Fruit fly (Drosophila melanogaster) whole organism, embryonic: ENCODE data around the gene CG12310.

ENCODE experiments used
- B-H2 ChIP-seq: fragments of 200-800 bp; sonication (Bioruptor generic); optimal IDR thresholded peaks from 2 replicates; lab custom pipeline; 2018; ENCODE audit warnings: missing biosample characterization, mild to moderate bottlenecking, missing genetic modification characterization
- CG10147 ChIP-seq: fragments of 200-800 bp; sonication (Bioruptor generic); optimal IDR thresholded peaks from 2 replicates; lab custom pipeline; 2019; ENCODE audit warnings: missing biosample characterization, mild to moderate bottlenecking, missing genetic modification characterization, moderate library complexity
- CG11696 ChIP-seq: fragments of 200-800 bp; sonication (Bioruptor generic); IDR thresholded peaks from 2 replicates; pipeline ENCODE4 v1.3.6; 2022; ENCODE audit warnings: missing biosample characterization, missing genetic modification characterization
- CG12071 ChIP-seq: fragments of 200-800 bp; sonication (Bioruptor generic); optimal IDR thresholded peaks from 3 replicates; lab custom pipeline; 2018; ENCODE audit warnings: missing biosample characterization, mild to moderate bottlenecking, missing genetic modification characterization
- CG13123 ChIP-seq: fragments of 200-800 bp; sonication (Bioruptor generic); optimal IDR thresholded peaks from 2 replicates; lab custom pipeline; 2016; ENCODE audit warnings: missing biosample characterization, missing genetic modification characterization
- CG13296 ChIP-seq: fragments of 200-800 bp; sonication (Bioruptor generic); optimal IDR thresholded peaks from 3 replicates; lab custom pipeline; 2018; ENCODE audit warnings: missing biosample characterization, mild to moderate bottlenecking, missing genetic modification characterization
- CG15479 ChIP-seq: fragments of 200-800 bp; sonication (Bioruptor generic); optimal IDR thresholded peaks from 3 replicates; lab custom pipeline; 2019; ENCODE audit warnings: missing biosample characterization, mild to moderate bottlenecking, missing genetic modification characterization, moderate library complexity
- CG15514 ChIP-seq: fragments of 200-800 bp; sonication (Bioruptor generic); optimal IDR thresholded peaks from 3 replicates; lab custom pipeline; 2017; ENCODE audit warnings: missing biosample characterization, missing genetic modification characterization, mild to moderate bottlenecking, moderate library complexity, missing genetic modification reagents
- CG15601 ChIP-seq: fragments of 200-800 bp; sonication (Bioruptor generic); optimal IDR thresholded peaks from 3 replicates; lab custom pipeline; 2019; ENCODE audit warnings: missing biosample characterization, mild to moderate bottlenecking, missing genetic modification characterization, moderate library complexity
- CG18476 ChIP-seq: fragments of 200-800 bp; sonication (Bioruptor generic); optimal IDR thresholded peaks from 2 replicates; lab custom pipeline; 2016; ENCODE audit warnings: missing biosample characterization, mild to moderate bottlenecking, missing genetic modification characterization
- CG2199 ChIP-seq: fragments of 200-800 bp; sonication (Bioruptor generic); IDR thresholded peaks from 3 replicates; pipeline ENCODE4 v1.3.6; 2022; ENCODE audit warnings: missing biosample characterization, missing genetic modification characterization
- CG2712 ChIP-seq: fragments of 200-800 bp; optimal IDR thresholded peaks from 3 replicates; lab custom pipeline; 2019; ENCODE audit warnings: missing biosample characterization, mild to moderate bottlenecking, missing genetic modification characterization, moderate library complexity
- CG30431 ChIP-seq: fragments of 200-800 bp; sonication (Bioruptor generic); optimal IDR thresholded peaks from 2 replicates; lab custom pipeline; 2017; ENCODE audit warnings: missing biosample characterization, missing genetic modification characterization
- CG31365 ChIP-seq: fragments of 200-800 bp; sonication (Bioruptor generic); optimal IDR thresholded peaks from 2 replicates; lab custom pipeline; 2018; ENCODE audit warnings: missing biosample characterization, mild to moderate bottlenecking, missing genetic modification characterization
- CG8290 ChIP-seq, 3 experiments: fragments of 200-800 bp; sonication (Bioruptor generic); optimal IDR thresholded peaks; 2 replicates each; lab custom pipeline; 2016 to 2019; ENCODE audit warnings: missing biosample characterization in 3 of 3, missing genetic modification characterization in 3 of 3, mild to moderate bottlenecking in 2 of 3, moderate library complexity in 1 of 3
- CG9876 ChIP-seq: fragments of 200-800 bp; sonication (Bioruptor generic); optimal IDR thresholded peaks from 2 replicates; lab custom pipeline; 2016; ENCODE audit warnings: missing biosample characterization, missing genetic modification characterization
- CTCF ChIP-seq: fragments of 200-800 bp; sonication (Bioruptor generic); optimal IDR thresholded peaks from 2 replicates; lab custom pipeline; 2017; ENCODE audit warnings: missing biosample characterization, mild to moderate bottlenecking, missing genetic modification characterization, moderate library complexity
- D ChIP-seq, 2 experiments: fragments of 200-800 bp in 1 of 2; fragments of >200 bp in 1 of 2; sonication (Bioruptor generic) in 1 of 2; optimal IDR thresholded peaks; 2 replicates in 1 of 2; 3 replicates in 1 of 2; lab custom pipeline; 2017; ENCODE audit warnings: mild to moderate bottlenecking in 1 of 2, missing biosample characterization in 1 of 2, missing genetic modification characterization in 1 of 2, missing genetic modification reagents in 1 of 2
- Dbx ChIP-seq: fragments of 200-800 bp; sonication (Bioruptor generic); IDR thresholded peaks from 3 replicates; pipeline ENCODE4 v1.3.6; 2022; ENCODE audit warnings: missing biosample characterization, missing genetic modification characterization
- Dip2 ChIP-seq: fragments of 200-800 bp; sonication (Bioruptor generic); IDR thresholded peaks from 2 replicates; pipeline ENCODE4 v1.3.6; 2022; ENCODE audit warnings: missing biosample characterization, missing genetic modification characterization
- Elba2 ChIP-seq: fragments of 200-800 bp; sonication (Bioruptor generic); optimal IDR thresholded peaks from 3 replicates; lab custom pipeline; 2016; ENCODE audit warnings: missing biosample characterization, missing genetic modification characterization
- Hr39 ChIP-seq: fragments of >200 bp; optimal IDR thresholded peaks from 2 replicates; lab custom pipeline; 2017
- Hsf ChIP-seq: fragments of 200-800 bp; sonication (Bioruptor generic); optimal IDR thresholded peaks from 3 replicates; lab custom pipeline; 2016; ENCODE audit warnings: missing biosample characterization, missing genetic modification characterization
- Nf-YA ChIP-seq: fragments of 200-800 bp; sonication (Bioruptor generic); IDR thresholded peaks from 2 replicates; pipeline ENCODE4 v1.3.6; 2022; ENCODE audit warnings: missing biosample characterization, missing genetic modification characterization
- Pdp1 ChIP-seq, 2 experiments: fragments of 200-800 bp; sonication (Bioruptor generic); optimal IDR thresholded peaks; 3 replicates each; lab custom pipeline; 2016; ENCODE audit warnings: missing biosample characterization in 2 of 2, missing genetic modification characterization in 2 of 2, mild to moderate bottlenecking in 1 of 2, moderate library complexity in 1 of 2
- Rfx ChIP-seq: fragments of 200-800 bp; sonication (Bioruptor generic); IDR thresholded peaks from 2 replicates; pipeline ENCODE4 v1.3.6; 2022; ENCODE audit warnings: missing biosample characterization, missing genetic modification characterization
- cad ChIP-seq: fragments of >200 bp; optimal IDR thresholded peaks from 2 replicates; lab custom pipeline; 2017; ENCODE audit warnings: missing biosample characterization, missing genetic modification characterization
- disco-r ChIP-seq: fragments of 200-800 bp; sonication (Bioruptor generic); optimal IDR thresholded peaks from 2 replicates; lab custom pipeline; 2016; ENCODE audit warnings: missing biosample characterization, missing genetic modification characterization
- fd102C ChIP-seq: fragments of 200-800 bp; sonication (Bioruptor generic); optimal IDR thresholded peaks from 2 replicates; lab custom pipeline; 2018; ENCODE audit warnings: missing biosample characterization, mild to moderate bottlenecking, missing genetic modification characterization, moderate library complexity
- gce ChIP-seq: fragments of 200-800 bp; sonication (Bioruptor generic); IDR thresholded peaks from 3 replicates; pipeline ENCODE4 v1.3.6; 2022; ENCODE audit warnings: missing biosample characterization, missing genetic modification characterization
- gro ChIP-seq: fragments of 200-800 bp; sonication (Bioruptor generic); optimal IDR thresholded peaks from 2 replicates; lab custom pipeline; 2016; ENCODE audit warnings: missing biosample characterization, missing genetic modification characterization
- hb ChIP-seq: fragments of 200-800 bp; sonication (Bioruptor generic); IDR thresholded peaks from 3 replicates; pipeline ENCODE4 v1.3.6; 2022; ENCODE audit warnings: missing biosample characterization, missing genetic modification characterization; ENCODE audit not compliant: partially characterized antibody
- insv ChIP-seq, 2 experiments: fragments of 200-800 bp; sonication (Bioruptor generic); optimal IDR thresholded peaks; 3 replicates each; lab custom pipeline; 2016 to 2018; ENCODE audit warnings: missing biosample characterization in 2 of 2, missing genetic modification characterization in 2 of 2
- prd ChIP-seq, 3 experiments: fragments of >200 bp in 2 of 3; fragments of 200-800 bp in 1 of 3; sonication (Bioruptor generic) in 1 of 3; optimal IDR thresholded peaks in 2 of 3; IDR thresholded peaks in 1 of 3; 2 replicates in 2 of 3; 3 replicates in 1 of 3; pipeline versions ENCODE4 v1.3.6 to Lab custom; 2017 to 2022; ENCODE audit warnings: missing biosample characterization in 1 of 3, missing genetic modification characterization in 1 of 3
- pzg ChIP-seq: fragments of 200-800 bp; sonication (Bioruptor generic); optimal IDR thresholded peaks from 3 replicates; lab custom pipeline; 2018; ENCODE audit warnings: missing biosample characterization, mild to moderate bottlenecking, missing genetic modification characterization, moderate library complexity
- sens ChIP-seq: fragments of 200-800 bp; sonication (Bioruptor generic); peaks from one replicate; lab custom pipeline; 2016; ENCODE audit warnings: missing biosample characterization, missing genetic modification characterization
- sens-2 ChIP-seq: fragments of 200-800 bp; sonication (Bioruptor generic); IDR thresholded peaks from 2 replicates; pipeline ENCODE4 v1.3.6; 2022; ENCODE audit warnings: missing biosample characterization, missing genetic modification characterization
- sob ChIP-seq: fragments of 200-800 bp; sonication (Bioruptor generic); IDR thresholded peaks from 2 replicates; pipeline ENCODE4 v1.3.6; 2022; ENCODE audit warnings: missing biosample characterization, missing genetic modification characterization
- tap ChIP-seq: fragments of 200-800 bp; optimal IDR thresholded peaks from 3 replicates; lab custom pipeline; 2019; ENCODE audit warnings: missing biosample characterization, mild to moderate bottlenecking, missing genetic modification characterization, moderate library complexity
- tll ChIP-seq, 2 experiments: fragments of 200-800 bp in 1 of 2; fragments of >200 bp in 1 of 2; sonication (Bioruptor generic) in 1 of 2; optimal IDR thresholded peaks; 2 replicates each; lab custom pipeline; 2017 to 2019; ENCODE audit warnings: missing biosample characterization in 2 of 2, missing genetic modification characterization in 2 of 2, mild to moderate bottlenecking in 1 of 2, moderate library complexity in 1 of 2
- twi ChIP-seq: fragments of 200-800 bp; optimal IDR thresholded peaks from 2 replicates; lab custom pipeline; 2019; ENCODE audit warnings: missing biosample characterization, mild to moderate bottlenecking, missing genetic modification characterization, moderate library complexity
- zen ChIP-seq: fragments of 200-800 bp; sonication (Bioruptor generic); optimal IDR thresholded peaks from 3 replicates; lab custom pipeline; 2018; ENCODE audit warnings: missing biosample characterization, mild to moderate bottlenecking, missing genetic modification characterization, moderate library complexity

The CG12310 gene

DNA sequence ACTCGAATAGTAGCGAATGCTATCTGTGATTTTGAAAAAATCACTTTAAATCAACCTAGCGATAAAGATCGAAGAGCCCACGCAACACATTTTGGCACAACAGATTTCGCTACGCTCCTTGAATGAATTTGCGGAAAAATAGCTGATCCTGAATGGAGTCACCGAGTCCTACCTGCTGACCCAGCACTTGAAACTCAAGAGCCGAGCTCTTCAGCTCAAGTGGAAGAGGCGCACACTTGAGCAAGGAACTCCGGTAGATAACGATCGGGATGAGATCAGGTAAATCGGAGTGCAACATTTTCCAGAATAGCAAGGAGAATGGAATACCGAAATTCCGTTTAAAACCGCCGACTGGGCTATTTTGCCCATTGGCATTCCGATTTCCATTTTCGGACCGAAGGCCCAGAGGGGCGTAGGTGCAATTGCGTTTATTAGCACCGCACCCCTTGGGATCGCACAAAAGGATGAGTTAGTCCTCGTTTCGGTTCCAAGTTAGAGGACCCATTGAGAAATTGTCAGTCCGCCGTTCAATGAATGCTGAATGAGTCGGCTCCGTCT lies 10.2 kb downstream of the CG12310 start:
- TF ChIP-seq CG31365 (no peak), Dip2 (GFP tag; lab: Robert Waterston, UW) (no peak), Nf-YA (GFP tag; lab: Robert Waterston, UW) (no peak), Rfx (GFP tag; lab: Robert Waterston, UW) (no peak), Hr39 (lab: Kevin White, UChicago) (no peak), CG18476 (no peak), fd102C (no peak), Pdp1 (GFP tag; optimal IDR thresholded peaks at IDR 0.05; lab: Kevin White, UChicago) (no peak), Hsf (GFP tag; lab: Kevin White, UChicago) (no peak), CG2712 (tag; lab: Kevin White, UChicago) (no peak), CG10147 (GFP tag; lab: Kevin White, UChicago) (no peak), zen (tag; lab: Kevin White, UChicago) (peak; percentile 83), CG12071 (no peak), cad (GFP tag; lab: Kevin White, UChicago) (peak; percentile 61), prd (optimal IDR thresholded peaks at IDR 0.05; lab: Kevin White, UChicago) (no peak), prd (GFP tag; IDR thresholded peaks at IDR 0.05; lab: Robert Waterston, UW) (no peak), Dbx (no peak), hb (GFP tag; lab: Robert Waterston, UW) (no peak), CG13296 (GFP tag; lab: Kevin White, UChicago) (no peak), pzg (GFP tag; lab: Kevin White, UChicago) (no peak), CG2199 (GFP tag; lab: Robert Waterston, UW) (no peak), CG11696 (GFP tag; lab: Robert Waterston, UW) (no peak), insv (GFP tag; optimal IDR thresholded peaks at IDR 0.05; lab: Kevin White, UChicago) (peak in 1 of 2 experiments; percentile 48), gro (GFP tag; lab: Kevin White, UChicago) (no peak), sens (no peak), tll (GFP tag; optimal IDR thresholded peaks at IDR 0.05; lab: Kevin White, UChicago) (peak in 1 of 2 experiments; percentile 68), CG13123 (GFP tag; lab: Kevin White, UChicago) (no peak), CG30431 (GFP tag; lab: Kevin White, UChicago) (no peak), CTCF (GFP tag; lab: Kevin White, UChicago) (no peak), CG15514 (no peak), tap (tag; lab: Kevin White, UChicago) (no peak), D (optimal IDR thresholded peaks at IDR 0.05; lab: Kevin White, UChicago) (peak; percentile 1), D (GFP tag; optimal IDR thresholded peaks at IDR 0.05; lab: Kevin White, UChicago) (no peak), CG8290 (GFP tag; optimal IDR thresholded peaks at IDR 0.05; lab: Kevin White, UChicago) (no peak), CG8290 (tag; optimal IDR thresholded peaks at IDR 0.05; lab: Kevin White, UChicago) (no peak), CG9876 (GFP tag; lab: Kevin White, UChicago) (no peak), CG15479 (GFP tag; lab: Kevin White, UChicago) (peak; percentile 93), gce (GFP tag; lab: Robert Waterston, UW) (no peak), CG15601 (tag; lab: Kevin White, UChicago) (no peak), Elba2 (GFP tag; lab: Kevin White, UChicago) (no peak), B-H2 (no peak)

DNA sequence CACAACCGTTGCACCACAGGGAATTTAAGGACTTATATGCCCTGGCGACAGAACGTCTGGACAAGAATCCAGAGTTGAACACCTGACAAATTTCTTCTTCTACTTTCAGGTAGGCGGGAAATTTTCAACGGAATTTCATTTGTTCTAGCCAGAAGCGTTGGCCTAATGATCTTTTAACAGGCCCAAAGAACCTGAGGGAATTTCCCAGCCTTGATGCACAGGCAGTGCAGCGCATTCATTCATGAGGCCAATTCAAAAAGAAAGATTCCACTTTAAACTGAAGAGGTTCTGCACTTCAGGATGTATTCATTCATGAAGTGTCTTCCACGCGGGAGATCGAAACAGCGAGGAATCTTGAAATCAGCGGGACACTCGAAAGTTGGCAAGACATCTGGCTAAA lies 11.1 kb downstream of the CG12310 start:
- TF ChIP-seq sens-2, result no peak
- TF ChIP-seq tll (GFP tag; optimal IDR thresholded peaks at IDR 0.05; lab: Kevin White, UChicago), result peak in 1 of 2 experiments; percentile 18
- TF ChIP-seq sob (GFP tag; lab: Robert Waterston, UW), result no peak
- no peak for TF ChIP-seq disco-r (GFP tag; lab: Kevin White, UChicago)
- TF ChIP-seq insv (GFP tag; optimal IDR thresholded peaks at IDR 0.05; lab: Kevin White, UChicago), result peak in 1 of 2 experiments; percentile 24
- TF ChIP-seq twi, result peak; percentile 71
- TF ChIP-seq zen (tag; lab: Kevin White, UChicago), result peak; percentile 97
